Fruit fly (Drosophila melanogaster): ENCODE results near the gene bnb.
A peak's percentile ranks its signal among the peaks of the same experiment; 100 is the strongest.

bnb gene

DNA sequence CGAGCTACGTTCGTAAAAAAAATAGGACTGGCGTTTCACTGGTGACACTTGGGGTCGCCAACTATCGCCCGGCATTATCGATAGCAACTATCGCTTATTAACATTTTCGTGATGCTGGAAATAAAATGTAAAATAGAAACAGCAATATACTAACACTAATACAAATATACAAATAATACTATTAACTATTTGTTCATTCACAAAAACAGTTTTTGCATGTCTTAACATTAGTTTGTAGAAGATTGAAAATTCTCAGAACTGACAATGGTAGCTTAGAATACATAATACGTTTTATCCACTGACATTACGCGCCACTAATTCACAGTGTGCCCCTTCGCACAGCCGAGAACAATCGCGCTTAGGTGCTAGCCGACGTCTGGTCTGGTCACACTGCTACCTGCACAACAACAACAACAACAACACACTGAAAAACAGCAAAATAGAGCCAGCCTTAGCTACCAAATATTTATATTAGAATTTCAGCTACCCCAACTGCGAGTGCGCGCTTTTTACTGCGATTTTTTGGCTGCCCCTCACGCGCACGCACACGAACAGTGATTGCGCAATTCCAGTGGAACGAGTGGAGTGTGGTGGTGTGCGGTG, 9.2 kb downstream of the bnb start, which contains the start of the genes CG6961 and S6KL (continued):
- TF ChIP-seq Sry-β (GFP tag; optimal IDR thresholded peaks at IDR 0.05) (no peak), Ets97D (GFP tag; optimal IDR thresholded peaks at IDR 0.05) (peak; percentile 38), Drgx (GFP tag; IDR thresholded peaks at IDR 0.05) (no peak), CG4707 (GFP tag; optimal IDR thresholded peaks at IDR 0.05) (no peak), CoRest (tag; optimal IDR thresholded peaks at IDR 0.05) (peak; percentile 44), nerfin-1 (tag; optimal IDR thresholded peaks at IDR 0.05) (peak; percentile 31), wdn (GFP tag; IDR thresholded peaks at IDR 0.05) (no peak), jigr1 (GFP tag; IDR thresholded peaks at IDR 0.05) (no peak), CG8388 (GFP tag; optimal IDR thresholded peaks at IDR 0.05) (no peak), CG9215 (GFP tag; IDR thresholded peaks at IDR 0.05) (no peak), kay (GFP tag; optimal IDR thresholded peaks at IDR 0.05) (no peak), Elba2 (GFP tag; optimal IDR thresholded peaks at IDR 0.05) (no peak), CG2120 (GFP tag; optimal IDR thresholded peaks at IDR 0.05) (peak; percentile 13), crp (GFP tag; optimal IDR thresholded peaks at IDR 0.05) (no peak), cg (GFP tag; optimal IDR thresholded peaks at IDR 0.05) (peak; percentile 36), Aef1 (GFP tag; IDR thresholded peaks at IDR 0.05) (peak; percentile 40; the same call in 2 of the 3 replicates), sr (GFP tag; IDR thresholded peaks at IDR 0.05) (no peak), klu (GFP tag; IDR thresholded peaks at IDR 0.05) (no peak), CG18764 (GFP tag; optimal IDR thresholded peaks at IDR 0.05) (no peak), B-H1 (GFP tag; IDR thresholded peaks at IDR 0.05) (no peak), Taf1 (GFP tag; IDR thresholded peaks at IDR 0.05) (no peak), CHES-1-like (GFP tag; optimal IDR thresholded peaks at IDR 0.05) (no peak), CG17328 (GFP tag; IDR thresholded peaks at IDR 0.05) (no peak), B-H2 (GFP tag; optimal IDR thresholded peaks at IDR 0.05) (no peak), dan (GFP tag; IDR thresholded peaks at IDR 0.05) (no peak), prd (optimal IDR thresholded peaks at IDR 0.05) (no peak), prd (GFP tag; IDR thresholded peaks at IDR 0.05) (no peak), CG7271 (tag; optimal IDR thresholded peaks at IDR 0.05) (no peak), CG12155 (GFP tag; optimal IDR thresholded peaks at IDR 0.05) (no peak), trh (GFP tag; optimal IDR thresholded peaks at IDR 0.05) (no peak)

DNA sequence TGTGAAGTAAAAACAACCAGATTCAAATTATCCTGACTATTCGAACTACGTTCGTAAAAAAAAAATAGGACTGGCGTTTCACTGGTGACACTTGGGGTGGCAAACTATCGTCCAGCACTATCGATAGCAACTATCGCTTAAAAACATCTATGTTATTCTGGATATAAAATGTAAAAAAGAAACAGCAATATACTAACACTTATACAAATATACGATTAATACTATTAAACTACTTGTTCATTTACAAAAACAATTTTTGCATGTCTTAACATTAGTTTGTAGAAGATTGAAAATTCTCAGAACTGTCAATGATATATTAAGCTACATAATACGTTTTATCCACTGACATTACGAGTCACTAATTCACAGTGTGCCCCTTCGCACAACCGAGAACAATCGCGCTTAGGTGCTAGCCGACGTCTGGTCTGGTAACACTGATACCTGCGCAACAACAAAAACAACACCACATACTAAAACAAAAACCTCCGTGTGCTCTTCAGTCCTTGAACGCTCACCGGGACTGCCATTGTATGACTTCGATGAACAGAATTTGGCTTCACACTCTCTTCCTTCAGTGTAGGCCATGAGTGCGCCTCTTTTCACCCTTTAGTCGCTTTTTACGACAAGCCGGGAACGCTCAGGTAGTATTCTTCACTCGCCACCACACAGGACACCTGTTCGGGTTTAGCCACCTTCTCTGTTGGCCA, 13.9 kb downstream of the bnb start, which contains the start of gene CG18259:
TSS of gene CG18259 (minus strand) at position 78 of the 707 bp plus-strand sequence.
- TF ChIP-seq CG14710 (tag; optimal IDR thresholded peaks at IDR 0.05): peak; percentile 68
- TF ChIP-seq CG17802 (tag; optimal IDR thresholded peaks at IDR 0.05): peak; percentile 66
- TF ChIP-seq chif (GFP tag; optimal IDR thresholded peaks at IDR 0.05): no peak
- TF ChIP-seq pros (GFP tag; optimal IDR thresholded peaks at IDR 0.05): no peak
- no peak for TF ChIP-seq Atf3 (GFP tag; optimal IDR thresholded peaks at IDR 0.05)
- no peak for TF ChIP-seq CG7271 (tag; optimal IDR thresholded peaks at IDR 0.05)
- TF ChIP-seq phol (tag; optimal IDR thresholded peaks at IDR 0.05): peak; percentile 56
- TF ChIP-seq salm (tag; optimal IDR thresholded peaks at IDR 0.05): no peak
- TF ChIP-seq tna (GFP tag; IDR thresholded peaks at IDR 0.05; ENCODE audit: partially characterized antibody): peak; percentile 41; the same call in 1 of the 2 replicates
- no peak for TF ChIP-seq tap (tag; optimal IDR thresholded peaks at IDR 0.05)
- no peak for TF ChIP-seq Ssrp (tag; optimal IDR thresholded peaks at IDR 0.05)
- TF ChIP-seq slbo (GFP tag; IDR thresholded peaks at IDR 0.05): peak; percentile 12; the same call in 1 of the 2 replicates
- no peak for TF ChIP-seq CG17568 (GFP tag; optimal IDR thresholded peaks at IDR 0.05)
- peak; percentile 65 for TF ChIP-seq CG2129 (GFP tag; IDR thresholded peaks at IDR 0.05; ENCODE audit: partially characterized antibody)
- TF ChIP-seq dmrt11E (tag; optimal IDR thresholded peaks at IDR 0.05): no peak
- TF ChIP-seq Lim3 (GFP tag; IDR thresholded peaks at IDR 0.05): no peak
- TF ChIP-seq B-H1 (GFP tag; IDR thresholded peaks at IDR 0.05): no peak
- no peak for TF ChIP-seq Sox102F (GFP tag; optimal IDR thresholded peaks at IDR 0.05)
- no peak for TF ChIP-seq ranshi (GFP tag; IDR thresholded peaks at IDR 0.05)
- TF ChIP-seq tgo (GFP tag; IDR thresholded peaks at IDR 0.05): no peak
- no peak for TF ChIP-seq CHES-1-like (GFP tag; optimal IDR thresholded peaks at IDR 0.05)
- peak; percentile 77 for TF ChIP-seq hb (GFP tag; IDR thresholded peaks at IDR 0.05; ENCODE audit: partially characterized antibody)
- TF ChIP-seq CG6813 (GFP tag; optimal IDR thresholded peaks at IDR 0.05): no peak
